Worm (Caenorhabditis elegans): ENCODE data around the gene slc-28.2.

- TF ChIP-seq R02D3.7 (tag; optimal IDR thresholded peaks at IDR 0.05) (no peak), fos-1 (tag; optimal IDR thresholded peaks at IDR 0.05) (no peak), ceh-82 (tag; optimal IDR thresholded peaks at IDR 0.05) (no peak), ztf-4 (tag; optimal IDR thresholded peaks at IDR 0.05) (no peak), eor-1 (tag; optimal IDR thresholded peaks at IDR 0.05) (no peak), hmg-11 (tag; optimal IDR thresholded peaks at IDR 0.05) (no peak), mml-1 (tag; optimal IDR thresholded peaks at IDR 0.05) (no peak), elt-1 (tag; optimal IDR thresholded peaks at IDR 0.05) (no peak), unc-62 (GFP tag; optimal IDR thresholded peaks at IDR 0.05) (no peak), daf-12 (tag; optimal IDR thresholded peaks at IDR 0.05) (no peak), skn-1 (tag; optimal IDR thresholded peaks at IDR 0.05) (no peak), zag-1 (tag; optimal IDR thresholded peaks at IDR 0.05) (no peak)
Observed at ce11 chrV:3496880-3497279, 36.9 kb downstream of the slc-28.2 start, which contains the start of gene C07G3.15.

All from whole organism, L3 larva.